Fruit fly (Drosophila melanogaster): ENCODE measurements around the gene CG3117.

DNA sequence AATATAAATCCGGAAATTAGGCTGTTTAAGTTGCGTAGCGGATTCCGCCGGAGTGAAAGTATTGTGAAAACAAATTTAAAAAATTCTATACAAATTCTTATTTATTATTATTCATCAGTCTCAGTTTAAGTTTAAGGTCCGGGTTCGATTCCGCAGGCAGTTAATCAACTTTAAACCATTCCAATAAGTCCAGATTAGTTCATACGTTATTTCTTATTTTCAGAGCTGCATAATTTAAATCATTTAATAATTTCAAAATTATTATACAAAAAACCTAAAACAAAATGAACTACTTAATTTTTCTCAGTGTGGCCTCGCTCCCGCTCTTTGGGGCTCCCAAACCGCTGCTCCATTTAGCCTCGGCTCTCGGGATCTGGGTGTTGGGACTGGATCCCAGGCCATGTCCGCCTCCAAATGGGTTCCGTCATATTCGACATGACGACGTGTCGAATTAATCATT lies 16.6 kb downstream of the CG3117 start:
- TF ChIP-seq brk (GFP tag; optimal IDR thresholded peaks at IDR 0.05) = peak; percentile 72
- TF ChIP-seq Myc (optimal IDR thresholded peaks at IDR 0.05) = no peak
- peak; percentile 7 for TF ChIP-seq Rel (GFP tag; optimal IDR thresholded peaks at IDR 0.05)
- peak; percentile 37 for TF ChIP-seq Rel (tag; optimal IDR thresholded peaks at IDR 0.05)
- no peak for TF ChIP-seq Jra (GFP tag; optimal IDR thresholded peaks at IDR 0.05)
- peak; percentile 86 for TF ChIP-seq sv (GFP tag; optimal IDR thresholded peaks at IDR 0.05)
- TF ChIP-seq OdsH (GFP tag; optimal IDR thresholded peaks at IDR 0.05) = peak; percentile 89
- peak; percentile 83 for TF ChIP-seq h (GFP tag; optimal IDR thresholded peaks at IDR 0.05)
- TF ChIP-seq CG9705 (GFP tag; optimal IDR thresholded peaks at IDR 0.05) = peak; percentile 77
- TF ChIP-seq CrebA (GFP tag; optimal IDR thresholded peaks at IDR 0.05; ENCODE audit: borderline replicate concordance) = peak; percentile 4
